Fruit fly (Drosophila melanogaster) whole organism: ENCODE measurements around the gene poe.

Experiments used
- CG8478 ChIP-seq: fragments of >200 bp; optimal IDR thresholded peaks from 2 replicates; lab custom pipeline; 2018; ENCODE audit warnings: inconsistent platforms
- Dll ChIP-seq: fragments of >200 bp; optimal IDR thresholded peaks from 2 replicates; lab custom pipeline; 2017
- EcR ChIP-seq, 2 experiments: fragments of >200 bp; optimal IDR thresholded peaks; 2 replicates each; lab custom pipeline; 2017; ENCODE audit warnings: missing biosample characterization in 2 of 2, missing genetic modification characterization in 2 of 2, missing genetic modification reagents in 2 of 2
- pan ChIP-seq: fragments of >200 bp; optimal IDR thresholded peaks from 2 replicates; lab custom pipeline; 2017
- psq ChIP-seq: fragments of >200 bp; optimal IDR thresholded peaks from 2 replicates; lab custom pipeline; 2017
- usp ChIP-seq: fragments of >200 bp; optimal IDR thresholded peaks from 2 replicates; lab custom pipeline; 2017; ENCODE audit warnings: missing biosample characterization, missing genetic modification characterization, mixed read lengths

Gene poe

DNA sequence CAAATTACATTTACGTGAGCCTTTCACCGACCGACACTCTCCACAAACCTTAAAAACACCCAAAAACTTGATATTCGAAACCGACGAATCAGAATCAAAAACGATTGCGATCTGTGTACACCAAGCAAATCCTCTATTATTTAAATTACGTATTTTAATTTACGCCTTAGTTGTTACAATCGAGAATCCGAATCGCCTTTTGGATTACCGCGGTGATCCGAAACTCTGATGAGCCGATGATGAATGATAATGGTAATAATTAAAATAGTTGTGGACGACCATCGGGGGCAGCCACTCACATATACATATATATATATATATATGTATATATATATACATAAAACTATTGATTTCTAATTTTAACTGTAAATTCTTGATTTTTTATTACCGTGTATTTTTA, 31.7 kb downstream of the poe start, which contains the start of gene CG7367:
CG7367 (minus strand) TSS at position 101 of the 400 bp plus-strand sequence.
- TF ChIP-seq CG8478 (no peak), psq (no peak), usp (GFP tag; lab: Kevin White, UChicago) (no peak), EcR (GFP tag; optimal IDR thresholded peaks at IDR 0.05; lab: Kevin White, UChicago) (no peak), pan (lab: Kevin White, UChicago) (no peak), Dll (lab: Kevin White, UChicago) (no peak)

dm6 chr2L:8034734-8035133, 36.7 kb downstream of the poe start:
- no peak for TF ChIP-seq Dll (lab: Kevin White, UChicago)
- no peak for TF ChIP-seq usp (GFP tag; lab: Kevin White, UChicago)
- no peak for TF ChIP-seq EcR (GFP tag; optimal IDR thresholded peaks at IDR 0.05; lab: Kevin White, UChicago)
- TF ChIP-seq psq: no peak
- TF ChIP-seq CG8478: no peak
- no peak for TF ChIP-seq pan (lab: Kevin White, UChicago)

- TF ChIP-seq Dll (lab: Kevin White, UChicago) (no peak), CG8478 (no peak), EcR (GFP tag; optimal IDR thresholded peaks at IDR 0.05; lab: Kevin White, UChicago) (no peak), pan (lab: Kevin White, UChicago) (no peak), psq (no peak), usp (GFP tag; lab: Kevin White, UChicago) (no peak)
These were observed 37.7 kb downstream of the poe start for dm6 chr2L:8033756-8034155.

DNA sequence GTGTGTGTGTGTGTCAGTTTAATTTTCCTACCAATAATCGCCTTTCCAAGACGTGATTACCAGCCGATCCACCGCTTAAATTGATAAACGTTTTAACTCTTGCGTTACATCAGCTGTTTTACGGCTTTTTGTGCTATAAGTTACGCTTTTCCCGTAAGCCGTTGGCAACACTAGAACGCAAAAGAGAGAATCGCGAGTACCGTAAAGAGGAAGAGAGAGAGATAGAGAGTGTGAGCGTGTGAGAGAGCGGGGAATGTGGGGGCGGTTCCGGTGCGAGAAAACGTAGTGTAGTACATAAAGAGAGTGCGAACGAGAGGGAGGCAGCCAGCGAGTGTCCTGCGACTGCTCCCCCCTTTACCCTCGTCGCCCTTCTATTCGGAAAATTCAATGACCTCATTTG, 39.8 kb downstream of the poe start:
- TF ChIP-seq Dll (lab: Kevin White, UChicago): no peak
- no peak for TF ChIP-seq CG8478
- TF ChIP-seq usp (GFP tag; lab: Kevin White, UChicago): no peak
- TF ChIP-seq pan (lab: Kevin White, UChicago): no peak
- TF ChIP-seq EcR (GFP tag; optimal IDR thresholded peaks at IDR 0.05; lab: Kevin White, UChicago): no peak
- no peak for TF ChIP-seq psq

- TF ChIP-seq CG8478 (peak; percentile 77), usp (GFP tag; lab: Kevin White, UChicago) (no peak)
These were observed 40.7 kb downstream of the poe start, which contains the start of gene Cka for dm6 chr2L:8030693-8031210. TSS of gene Cka (plus strand) at chr2L:8030721.

- TF ChIP-seq Dll (lab: Kevin White, UChicago) (no peak), EcR (GFP tag; optimal IDR thresholded peaks at IDR 0.05; lab: Kevin White, UChicago) (no peak), CG8478 (no peak), usp (GFP tag; lab: Kevin White, UChicago) (no peak), psq (no peak), pan (lab: Kevin White, UChicago) (no peak)
These were observed 41.3 kb downstream of the poe start for dm6 chr2L:8030102-8030501.

- TF ChIP-seq psq: no peak
- no peak for TF ChIP-seq EcR (GFP tag; optimal IDR thresholded peaks at IDR 0.05; lab: Kevin White, UChicago)
- no peak for TF ChIP-seq usp (GFP tag; lab: Kevin White, UChicago)
- no peak for TF ChIP-seq Dll (lab: Kevin White, UChicago)
- TF ChIP-seq pan (lab: Kevin White, UChicago): no peak
- no peak for TF ChIP-seq CG8478
These were observed 42.1 kb downstream of the poe start, which contains the start of gene baf for dm6 chr2L:8029160-8029852. TSS of gene baf (plus strand) at chr2L:8029462.

DNA sequence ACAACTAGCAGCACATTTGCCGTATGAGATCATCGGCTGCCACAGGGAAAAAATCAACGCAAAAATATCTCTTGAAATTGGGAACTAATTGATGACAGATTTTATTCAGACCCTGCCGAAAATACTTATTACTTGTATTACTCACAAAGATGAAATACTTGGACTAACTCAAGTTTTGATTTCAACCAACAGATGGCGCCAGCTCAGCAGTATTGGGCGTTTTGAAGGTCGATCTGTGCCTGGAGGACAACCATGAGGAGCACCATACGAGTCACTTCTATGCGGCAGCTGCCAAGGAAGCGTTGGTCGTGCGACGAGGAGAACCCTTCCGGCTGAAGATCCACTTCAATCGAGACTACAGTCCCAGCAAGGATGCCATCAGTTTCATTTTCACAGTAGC, 47.1 kb downstream of the poe start:
- TF ChIP-seq psq (no peak), Dll (lab: Kevin White, UChicago) (no peak), CG8478 (no peak), usp (GFP tag; lab: Kevin White, UChicago) (no peak), EcR (GFP tag; optimal IDR thresholded peaks at IDR 0.05; lab: Kevin White, UChicago) (no peak), pan (lab: Kevin White, UChicago) (no peak)

DNA sequence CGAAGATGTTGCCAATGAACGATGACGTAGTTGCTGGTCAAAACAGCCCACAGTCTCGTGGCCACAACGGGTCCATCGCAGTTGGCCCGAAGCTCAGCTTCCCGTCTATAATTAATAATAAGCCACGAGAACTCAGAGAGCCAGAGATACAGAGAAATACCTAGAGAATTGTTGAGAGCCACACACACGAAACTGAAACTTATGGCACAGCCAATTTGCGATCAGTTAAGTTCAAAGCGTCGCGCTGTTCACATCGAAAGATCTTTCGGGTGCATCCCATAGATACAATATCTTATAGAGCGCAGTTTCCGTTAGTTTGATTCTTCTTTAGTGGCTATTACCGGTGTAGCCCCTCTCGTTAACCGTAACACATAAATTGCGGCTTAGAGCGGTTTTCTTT, 58.9 kb downstream of the poe start:
- TF ChIP-seq psq (no peak), EcR (GFP tag; optimal IDR thresholded peaks at IDR 0.05; lab: Kevin White, UChicago) (no peak), usp (GFP tag; lab: Kevin White, UChicago) (no peak), Dll (lab: Kevin White, UChicago) (no peak), CG8478 (no peak), pan (lab: Kevin White, UChicago) (no peak)

- TF ChIP-seq pan (lab: Kevin White, UChicago) (no peak), EcR (GFP tag; optimal IDR thresholded peaks at IDR 0.05; lab: Kevin White, UChicago) (no peak), Dll (lab: Kevin White, UChicago) (no peak), usp (GFP tag; lab: Kevin White, UChicago) (no peak), psq (no peak), CG8478 (no peak)
These were observed 60.6 kb downstream of the poe start, which contains the start of the genes Glyat and Tg for dm6 chr2L:8010602-8011455. TSS of gene Glyat (minus strand) at chr2L:8010652. TSS of gene Tg (plus strand) at chr2L:8011405.

DNA sequence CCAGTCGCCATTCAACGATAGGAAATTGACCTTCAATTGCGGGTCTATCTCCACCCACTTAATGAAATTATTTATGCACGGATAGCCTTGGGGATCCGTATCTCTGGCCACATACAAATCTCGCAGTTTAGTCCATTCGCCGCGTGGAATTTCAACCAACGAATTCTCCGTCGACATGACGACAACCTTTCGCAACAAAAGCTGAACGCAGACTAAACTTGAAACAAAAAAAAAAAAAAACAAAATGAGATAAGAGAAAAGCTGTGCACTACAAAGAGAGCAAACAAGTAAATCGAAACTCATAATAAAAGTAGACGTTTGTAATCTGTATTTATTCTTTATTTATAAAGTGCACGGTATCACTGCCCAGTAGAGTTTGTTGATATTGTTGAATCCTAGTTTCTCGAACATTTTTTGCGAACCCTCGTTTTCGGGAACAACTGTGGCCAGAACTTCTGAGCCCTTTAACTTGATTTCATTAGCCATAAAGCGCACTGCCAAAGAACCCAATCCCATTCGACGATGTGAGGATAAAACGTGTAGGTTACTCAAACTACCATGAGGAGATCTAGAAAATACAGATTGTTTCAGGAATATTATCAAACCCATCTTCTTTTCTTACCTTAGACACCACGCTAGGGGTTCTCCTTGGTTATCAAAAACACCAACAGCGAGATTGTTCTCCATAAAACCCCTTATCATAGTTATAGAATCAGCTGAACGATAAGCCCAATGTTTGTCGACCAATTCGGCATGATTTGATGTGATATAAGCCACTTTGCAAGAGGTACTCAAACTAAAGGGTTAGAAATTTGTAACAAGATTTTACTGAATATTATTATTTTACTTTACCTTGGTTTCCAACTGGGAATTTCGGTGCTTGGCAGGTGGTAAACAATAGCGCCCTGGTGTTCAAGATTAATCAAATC, 61.9 kb downstream of the poe start, which contains the start of gene CG12560:
CG12560 (minus strand) TSS at position 195 of the 929 bp plus-strand sequence.
- TF ChIP-seq psq (no peak), pan (lab: Kevin White, UChicago) (no peak), CG8478 (no peak), usp (GFP tag; lab: Kevin White, UChicago) (no peak), Dll (lab: Kevin White, UChicago) (no peak), EcR (GFP tag; optimal IDR thresholded peaks at IDR 0.05; lab: Kevin White, UChicago) (no peak)
